Worm (Caenorhabditis elegans): ENCODE data around the gene twk-28.

DNA sequence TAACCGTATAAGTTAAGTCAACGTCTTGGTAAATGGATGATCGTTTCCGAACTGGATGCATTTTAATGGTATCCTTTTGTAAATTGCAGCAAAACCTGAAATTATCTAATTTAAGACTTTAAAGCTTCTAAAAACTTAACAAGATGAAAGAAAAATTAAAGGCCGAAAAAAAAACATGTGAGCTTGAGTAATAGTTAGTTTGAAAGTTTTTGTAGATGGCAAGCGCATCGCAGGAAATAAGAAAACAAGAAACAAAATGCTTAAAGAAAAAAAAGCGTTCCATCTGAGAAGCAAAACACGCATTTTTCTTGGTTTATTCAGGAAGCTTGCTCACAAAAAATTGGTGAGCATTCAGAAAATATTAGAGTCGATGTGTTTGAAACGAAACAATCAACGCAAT is 43.4 kb downstream of the twk-28 start, which contains the start of gene rab-37:
- no peak for TF ChIP-seq ztf-29 (GFP tag; IDR thresholded peaks at IDR 0.05)
- TF ChIP-seq T22C8.4 (GFP tag; IDR thresholded peaks at IDR 0.05): no peak
- no peak for TF ChIP-seq tab-1 (GFP tag; IDR thresholded peaks at IDR 0.05)
- TF ChIP-seq ref-1 (GFP tag; conservative IDR thresholded peaks at IDR 0.05): no peak
- no peak for TF ChIP-seq med-1 (GFP tag; optimal IDR thresholded peaks at IDR 0.05; ENCODE audit: insufficient read depth)
